Fruit fly (Drosophila melanogaster): ENCODE measurements around the gene HisCl1.

The HisCl1 gene

DNA sequence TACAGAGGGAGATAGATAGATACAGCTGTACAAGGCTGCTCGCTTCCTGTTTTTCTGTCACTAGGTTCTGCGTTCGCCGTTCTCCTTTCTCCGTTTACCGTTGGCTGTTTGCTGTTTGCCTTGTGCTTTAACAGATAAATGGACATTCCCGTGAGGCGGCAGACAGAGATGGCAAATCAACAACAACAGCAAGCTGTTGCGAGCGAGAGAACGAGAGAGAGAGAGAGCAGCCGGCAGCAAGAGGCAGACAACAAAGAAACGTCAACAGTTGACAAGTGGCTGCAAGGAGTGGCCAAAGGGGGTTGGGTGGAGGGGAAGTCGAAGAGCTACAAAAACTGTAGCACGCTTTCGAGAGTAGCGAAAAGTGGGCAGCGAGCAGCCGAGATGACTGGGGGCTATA lies 46.4 kb downstream of the HisCl1 start:
- no peak for TF ChIP-seq Lpt (GFP tag; optimal IDR thresholded peaks at IDR 0.05)
- TF ChIP-seq CG15336 (GFP tag; IDR thresholded peaks at IDR 0.05) = no peak
- no peak for TF ChIP-seq CG3032 (tag; optimal IDR thresholded peaks at IDR 0.05)
- no peak for TF ChIP-seq Hr38 (GFP tag; optimal IDR thresholded peaks at IDR 0.05)
- TF ChIP-seq Sox102F (GFP tag; optimal IDR thresholded peaks at IDR 0.05) = no peak
- TF ChIP-seq dac (GFP tag; optimal IDR thresholded peaks at IDR 0.05) = no peak
- TF ChIP-seq Hr39 (GFP tag; optimal IDR thresholded peaks at IDR 0.05) = no peak
- no peak for TF ChIP-seq CG7368 (GFP tag; optimal IDR thresholded peaks at IDR 0.05)
- no peak for TF ChIP-seq CG1621 (tag; optimal IDR thresholded peaks at IDR 0.05)
- TF ChIP-seq CG32006 (GFP tag; optimal IDR thresholded peaks at IDR 0.05) = peak; percentile 16
- no peak for TF ChIP-seq CG4318 (GFP tag; optimal IDR thresholded peaks at IDR 0.05)
- no peak for TF ChIP-seq CG8632 (GFP tag; optimal IDR thresholded peaks at IDR 0.05)
- no peak for TF ChIP-seq Hr4 (GFP tag; optimal IDR thresholded peaks at IDR 0.05)
- peak in 1 of 2 experiments; percentile 33 for TF ChIP-seq ss (GFP tag; optimal IDR thresholded peaks at IDR 0.05)
- peak; percentile 0 for TF ChIP-seq achi (GFP tag; optimal IDR thresholded peaks at IDR 0.05)
- no peak for TF ChIP-seq CG10631 (GFP tag; optimal IDR thresholded peaks at IDR 0.05)
- TF ChIP-seq OdsH (GFP tag; optimal IDR thresholded peaks at IDR 0.05) = no peak
- TF ChIP-seq spab (GFP tag; optimal IDR thresholded peaks at IDR 0.05) = no peak
- peak; percentile 34 for TF ChIP-seq dsx (GFP tag; optimal IDR thresholded peaks at IDR 0.05; ENCODE audit: poor library complexity, severe bottlenecking)
- TF ChIP-seq eg (GFP tag; IDR thresholded peaks at IDR 0.05) = 0 out of 3 replicates have a peak, but pooled peaks have one; percentile 24
- TF ChIP-seq svp (GFP tag) = no peak
- TF ChIP-seq CG11294 (GFP tag; IDR thresholded peaks at IDR 0.05) = no peak
- no peak for TF ChIP-seq fkh (GFP tag; optimal IDR thresholded peaks at IDR 0.05)
- no peak for TF ChIP-seq Met (GFP tag; optimal IDR thresholded peaks at IDR 0.05)
- TF ChIP-seq CG9139 (GFP tag; optimal IDR thresholded peaks at IDR 0.05) = no peak
- no peak for TF ChIP-seq CG6792 (GFP tag; optimal IDR thresholded peaks at IDR 0.05)
- TF ChIP-seq CG16779 (tag; optimal IDR thresholded peaks at IDR 0.05) = no peak
- TF ChIP-seq CG8319 (GFP tag; optimal IDR thresholded peaks at IDR 0.05) = no peak
- no peak for TF ChIP-seq CG3919 (GFP tag; optimal IDR thresholded peaks at IDR 0.05)
- no peak for TF ChIP-seq CG6808 (GFP tag; optimal IDR thresholded peaks at IDR 0.05)
- TF ChIP-seq Sox14 (GFP tag; optimal IDR thresholded peaks at IDR 0.05) = peak; percentile 25
- TF ChIP-seq CG8119 (GFP tag; IDR thresholded peaks at IDR 0.05) = no peak
- no peak for TF ChIP-seq CG34406 (GFP tag; optimal IDR thresholded peaks at IDR 0.05)
- TF ChIP-seq CG6163 (GFP tag; IDR thresholded peaks at IDR 0.05) = no peak
- TF ChIP-seq acj6 (GFP tag; optimal IDR thresholded peaks at IDR 0.05) = no peak
- TF ChIP-seq CG11902 (GFP tag; optimal IDR thresholded peaks at IDR 0.05) = no peak
- no peak for TF ChIP-seq CG6276 (GFP tag; optimal IDR thresholded peaks at IDR 0.05)
- TF ChIP-seq esn (GFP tag; optimal IDR thresholded peaks at IDR 0.05) = no peak
- no peak for TF ChIP-seq pdm3 (GFP tag; optimal IDR thresholded peaks at IDR 0.05)
- TF ChIP-seq salr (GFP tag; optimal IDR thresholded peaks at IDR 0.05) = no peak
- no peak for TF ChIP-seq cyc (GFP tag; optimal IDR thresholded peaks at IDR 0.05)
- no peak for TF ChIP-seq Blimp-1 (GFP tag; optimal IDR thresholded peaks at IDR 0.05)
- no peak for TF ChIP-seq lz (GFP tag; optimal IDR thresholded peaks at IDR 0.05)
- no peak for TF ChIP-seq CG10669 (GFP tag; optimal IDR thresholded peaks at IDR 0.05)
- TF ChIP-seq Sox15 (GFP tag; optimal IDR thresholded peaks at IDR 0.05) = no peak
- no peak for TF ChIP-seq vri (GFP tag; optimal IDR thresholded peaks at IDR 0.05)
- TF ChIP-seq Gug (GFP tag; IDR thresholded peaks at IDR 0.05) = no peak
- TF ChIP-seq Eip78C (GFP tag) = peak; percentile 63
- no peak for TF ChIP-seq net (GFP tag; optimal IDR thresholded peaks at IDR 0.05)
- no peak for TF ChIP-seq Smox (GFP tag; optimal IDR thresholded peaks at IDR 0.05)
- no peak for TF ChIP-seq CG11762 (GFP tag; optimal IDR thresholded peaks at IDR 0.05; ENCODE audit: insufficient read depth)
- TF ChIP-seq fd59A (GFP tag; optimal IDR thresholded peaks at IDR 0.05) = no peak
- no peak for TF ChIP-seq Ets96B (tag; optimal IDR thresholded peaks at IDR 0.05)

All from whole organism, prepupa.